Worm (Caenorhabditis elegans) whole organism, L2 larva: ENCODE measurements around the gene R11G1.1.

Source experiments
- C34F6.9 ChIP-seq: fragments of 150-350 bp; optimal IDR thresholded peaks from 2 replicates; lab custom pipeline; 2014; ENCODE audit warnings: missing biosample characterization, missing genetic modification characterization
- F13H6.1 ChIP-seq: sonication (generic microtip); optimal IDR thresholded peaks from 2 replicates; lab custom pipeline; 2016; ENCODE audit warnings: missing genetic modification characterization, missing compliant biosample characterization
- R02D3.7 ChIP-seq: fragments of 150-350 bp; optimal IDR thresholded peaks from 2 replicates; lab custom pipeline; 2014; ENCODE audit warnings: missing biosample characterization, missing genetic modification characterization
- Y55F3AM.14 ChIP-seq: fragments of 200-800 bp; sonication (Bioruptor generic); optimal IDR thresholded peaks from 2 replicates; lab custom pipeline; 2018; ENCODE audit warnings: mild to moderate bottlenecking, missing genetic modification characterization, missing compliant biosample characterization
- ZK546.5 ChIP-seq: sonication (generic microtip); optimal IDR thresholded peaks from 2 replicates; lab custom pipeline; 2017; ENCODE audit warnings: missing biosample characterization, missing genetic modification characterization
- alr-1 ChIP-seq: fragments of 150-350 bp; optimal IDR thresholded peaks from 2 replicates; lab custom pipeline; 2014; ENCODE audit warnings: missing biosample characterization, missing genetic modification characterization
- aly-2 ChIP-seq: fragments of 150-350 bp; optimal IDR thresholded peaks from 2 replicates; lab custom pipeline; 2014; ENCODE audit warnings: missing biosample characterization, missing genetic modification characterization
- ama-1 ChIP-seq: fragments of 150-350 bp; optimal IDR thresholded peaks from 2 replicates; lab custom pipeline; 2018; ENCODE audit warnings: inconsistent platforms
- crh-2 ChIP-seq: sonication (generic microtip); optimal IDR thresholded peaks from 2 replicates; lab custom pipeline; 2017; ENCODE audit warnings: missing biosample characterization, missing genetic modification characterization
- elt-3 ChIP-seq: sonication (generic microtip); optimal IDR thresholded peaks from 2 replicates; lab custom pipeline; 2017; ENCODE audit warnings: missing biosample characterization, missing genetic modification characterization
- fos-1 ChIP-seq: fragments of 150-350 bp; optimal IDR thresholded peaks from 2 replicates; lab custom pipeline; 2014; ENCODE audit warnings: missing biosample characterization, missing genetic modification characterization
- gmeb-1 ChIP-seq: fragments of 150-350 bp; optimal IDR thresholded peaks from 2 replicates; lab custom pipeline; 2014; ENCODE audit warnings: missing biosample characterization, missing genetic modification characterization
- lin-11 ChIP-seq: fragments of 150-350 bp; sonication (generic microtip); optimal IDR thresholded peaks from 2 replicates; lab custom pipeline; 2014; ENCODE audit warnings: missing biosample characterization, missing genetic modification characterization, inconsistent platforms, mixed read lengths
- lin-13 ChIP-seq: fragments of 150-350 bp; optimal IDR thresholded peaks from 2 replicates; lab custom pipeline; 2014; ENCODE audit warnings: missing biosample characterization, missing genetic modification reagents, missing genetic modification characterization
- lin-39 ChIP-seq: fragments of 150-350 bp; optimal IDR thresholded peaks from 2 replicates; lab custom pipeline; 2014; ENCODE audit warnings: missing biosample characterization, missing genetic modification reagents, missing genetic modification characterization
- lsy-2 ChIP-seq, 2 experiments: fragments of 150-350 bp in 1 of 2; sonication (generic microtip) in 1 of 2; optimal IDR thresholded peaks; 2 replicates each; lab custom pipeline; 2014 to 2017; ENCODE audit warnings: missing biosample characterization in 2 of 2, missing genetic modification characterization in 2 of 2
- mab-5 ChIP-seq: fragments of 150-350 bp; optimal IDR thresholded peaks from 2 replicates; lab custom pipeline; 2014; ENCODE audit warnings: missing biosample characterization, missing genetic modification characterization
- mdl-1 ChIP-seq, 2 experiments: fragments of 150-350 bp in 1 of 2; sonication (generic microtip) in 1 of 2; optimal IDR thresholded peaks; 2 replicates each; lab custom pipeline; 2017; ENCODE audit warnings: missing biosample characterization in 2 of 2, missing genetic modification characterization in 2 of 2
- nhr-10 ChIP-seq: sonication (generic microtip); optimal IDR thresholded peaks from 2 replicates; lab custom pipeline; 2017; ENCODE audit warnings: missing biosample characterization, missing genetic modification characterization
- nhr-11 ChIP-seq: fragments of 150-350 bp; optimal IDR thresholded peaks from 2 replicates; lab custom pipeline; 2014; ENCODE audit warnings: missing biosample characterization, missing genetic modification characterization
- nhr-129 ChIP-seq: fragments of 150-350 bp; optimal IDR thresholded peaks from 2 replicates; lab custom pipeline; 2014; ENCODE audit warnings: missing biosample characterization, missing genetic modification characterization
- nhr-21 ChIP-seq: fragments of 150-350 bp; optimal IDR thresholded peaks from 2 replicates; lab custom pipeline; 2014; ENCODE audit warnings: missing biosample characterization, missing genetic modification characterization
- nhr-23 ChIP-seq: fragments of 150-350 bp; optimal IDR thresholded peaks from 2 replicates; lab custom pipeline; 2014; ENCODE audit warnings: missing biosample characterization, missing genetic modification reagents, missing genetic modification characterization
- nhr-237 ChIP-seq: fragments of 150-350 bp; optimal IDR thresholded peaks from 2 replicates; lab custom pipeline; 2014; ENCODE audit warnings: missing biosample characterization, missing genetic modification characterization
- nhr-25 ChIP-seq: fragments of 150-350 bp; sonication (generic microtip); optimal IDR thresholded peaks from 3 replicates; lab custom pipeline; 2014; ENCODE audit warnings: missing biosample characterization, missing genetic modification characterization
- nhr-6 ChIP-seq: fragments of 150-350 bp; optimal IDR thresholded peaks from 2 replicates; lab custom pipeline; 2014; ENCODE audit warnings: missing biosample characterization, missing genetic modification characterization
- nhr-77 ChIP-seq: fragments of 150-350 bp; optimal IDR thresholded peaks from 2 replicates; lab custom pipeline; 2014; ENCODE audit warnings: missing biosample characterization, missing genetic modification characterization
- peb-1 ChIP-seq: fragments of 150-350 bp; optimal IDR thresholded peaks from 2 replicates; lab custom pipeline; 2014; ENCODE audit warnings: missing biosample characterization, missing genetic modification characterization
- sem-4 ChIP-seq: fragments of 150-350 bp; optimal IDR thresholded peaks from 2 replicates; lab custom pipeline; 2014; ENCODE audit warnings: missing biosample characterization, missing genetic modification reagents, missing genetic modification characterization
- skn-1 ChIP-seq: sonication (generic microtip); optimal IDR thresholded peaks from 2 replicates; lab custom pipeline; 2017; ENCODE audit warnings: missing biosample characterization, missing genetic modification characterization
- sma-3 ChIP-seq: sonication (generic microtip); optimal IDR thresholded peaks from 2 replicates; lab custom pipeline; 2016; ENCODE audit warnings: missing genetic modification reagents, missing genetic modification characterization, missing compliant biosample characterization
- sma-9 ChIP-seq, 2 experiments: fragments of 150-350 bp in 1 of 2; sonication (generic microtip) in 1 of 2; optimal IDR thresholded peaks; 2 replicates each; lab custom pipeline; 2014 to 2016; ENCODE audit warnings: missing genetic modification characterization in 2 of 2, mild to moderate bottlenecking in 1 of 2, missing biosample characterization in 1 of 2, missing compliant biosample characterization in 1 of 2, missing genetic modification reagents in 1 of 2, moderate library complexity in 1 of 2
- snpc-4 ChIP-seq: fragments of 150-350 bp; optimal IDR thresholded peaks from 2 replicates; lab custom pipeline; 2014; ENCODE audit warnings: missing biosample characterization, missing genetic modification characterization
- unc-39 ChIP-seq: fragments of 150-350 bp; optimal IDR thresholded peaks from 2 replicates; lab custom pipeline; 2014; ENCODE audit warnings: missing biosample characterization, missing genetic modification characterization
- unc-55 ChIP-seq: fragments of 150-350 bp; sonication (generic microtip); optimal IDR thresholded peaks from 3 replicates; lab custom pipeline; 2014; ENCODE audit warnings: missing biosample characterization, missing genetic modification reagents, missing genetic modification characterization
- zag-1 ChIP-seq: fragments of 150-350 bp; optimal IDR thresholded peaks from 2 replicates; lab custom pipeline; 2014; ENCODE audit warnings: missing biosample characterization, missing genetic modification characterization
- ztf-11 ChIP-seq: sonication (generic microtip); optimal IDR thresholded peaks from 2 replicates; lab custom pipeline; 2017; ENCODE audit warnings: missing biosample characterization, missing genetic modification characterization

Gene R11G1.1

ce11 chrX:3650100-3650809, 9.0 kb upstream of the R11G1.1 start, which contains the start of the genes sax-1 and R11G1.2 (continued):
- TF ChIP-seq nhr-237 (tag; lab: Kevin White, UChicago), result no peak

- TF ChIP-seq crh-2 (tag; lab: Kevin White, UChicago), result no peak
- TF ChIP-seq unc-55 (GFP tag; lab: Kevin White, UChicago), result no peak
- no peak for TF ChIP-seq aly-2 (tag; lab: Kevin White, UChicago)
- TF ChIP-seq ama-1 (lab: Kevin White, UChicago), result no peak
- TF ChIP-seq sem-4, result no peak
- no peak for TF ChIP-seq nhr-25 (tag; lab: Kevin White, UChicago)
- TF ChIP-seq nhr-21, result no peak
- TF ChIP-seq alr-1 (tag; lab: Kevin White, UChicago), result no peak
- no peak for TF ChIP-seq ztf-11
- TF ChIP-seq unc-39 (tag; lab: Kevin White, UChicago), result no peak
- no peak for TF ChIP-seq skn-1 (tag; lab: Kevin White, UChicago)
- no peak for TF ChIP-seq sma-3 (GFP tag; lab: Kevin White, UChicago)
- TF ChIP-seq peb-1 (tag; lab: Kevin White, UChicago), result no peak
- TF ChIP-seq lin-11 (tag; lab: Kevin White, UChicago), result no peak
- TF ChIP-seq lin-13, result no peak
- no peak for TF ChIP-seq nhr-10 (tag; lab: Kevin White, UChicago)
- TF ChIP-seq lsy-2 (tag; optimal IDR thresholded peaks at IDR 0.05; lab: Kevin White, UChicago), result no peak
Measured at ce11 chrX:3654623-3655022, 4.7 kb upstream of the R11G1.1 start, which contains the start of gene R11G1.11. Gene R11G1.11, plus strand, starts transcription at chrX:3654923.

- no peak for TF ChIP-seq mab-5 (tag; lab: Kevin White, UChicago)
- TF ChIP-seq nhr-77 (tag; lab: Kevin White, UChicago), result no peak
- no peak for TF ChIP-seq nhr-129
- TF ChIP-seq nhr-6, result no peak
- TF ChIP-seq nhr-23, result no peak
- no peak for TF ChIP-seq snpc-4 (tag; lab: Kevin White, UChicago)
- no peak for TF ChIP-seq mdl-1 (tag; optimal IDR thresholded peaks at IDR 0.05; lab: Kevin White, UChicago)
- no peak for TF ChIP-seq F13H6.1
- no peak for TF ChIP-seq sma-9 (GFP tag; optimal IDR thresholded peaks at IDR 0.05; lab: Kevin White, UChicago)
- TF ChIP-seq sma-9 (tag; optimal IDR thresholded peaks at IDR 0.05; lab: Kevin White, UChicago), result no peak
- no peak for TF ChIP-seq peb-1 (tag; lab: Kevin White, UChicago)
- TF ChIP-seq fos-1 (tag; lab: Kevin White, UChicago), result no peak
- no peak for TF ChIP-seq nhr-25 (tag; lab: Kevin White, UChicago)
Measured at ce11 chrX:3655972-3656371, 3.3 kb upstream of the R11G1.1 start, which contains the start of gene R11G1.7. Gene R11G1.7, plus strand, starts transcription at chrX:3656272.

ce11 chrX:3668842-3669241, 9.6 kb downstream of the R11G1.1 start, which contains the start of gene snet-1:
Gene snet-1, minus strand, starts transcription at chrX:3668942.
- TF ChIP-seq gmeb-1 (tag; lab: Kevin White, UChicago) (no peak), R02D3.7 (tag; lab: Kevin White, UChicago) (no peak), ztf-11 (no peak), C34F6.9 (tag; lab: Kevin White, UChicago) (no peak), nhr-11 (tag; lab: Kevin White, UChicago) (no peak), unc-39 (tag; lab: Kevin White, UChicago) (no peak), nhr-23 (no peak), nhr-21 (no peak), lin-39 (no peak)

- TF ChIP-seq sma-9 (GFP tag; optimal IDR thresholded peaks at IDR 0.05; lab: Kevin White, UChicago) (no peak), sma-9 (tag; optimal IDR thresholded peaks at IDR 0.05; lab: Kevin White, UChicago) (no peak), nhr-10 (tag; lab: Kevin White, UChicago) (no peak), lin-13 (no peak), unc-55 (GFP tag; lab: Kevin White, UChicago) (no peak), lin-39 (no peak), F13H6.1 (no peak), elt-3 (tag; lab: Kevin White, UChicago) (no peak), nhr-6 (no peak), nhr-23 (no peak), mab-5 (tag; lab: Kevin White, UChicago) (no peak), ZK546.5 (tag; lab: Kevin White, UChicago) (no peak), zag-1 (tag; lab: Kevin White, UChicago) (no peak), nhr-21 (no peak), fos-1 (tag; lab: Kevin White, UChicago) (no peak), Y55F3AM.14 (GFP tag; lab: Kevin White, UChicago) (no peak)
Measured at ce11 chrX:3671998-3672397, 12.7 kb downstream of the R11G1.1 start, which contains the start of gene C02F12.5. Gene C02F12.5, minus strand, starts transcription at chrX:3672098.
